Worm (Caenorhabditis elegans): ENCODE measurements around the gene grl-28.
A peak's percentile ranks its signal among the peaks of the same experiment; 100 is the strongest.
"Not testable (repeated sequence)": the region's sequence is repeated elsewhere in the genome, so short reads cannot be mapped to it uniquely, and the experiment has no call there.

grl-28 gene

ce11 chrV:3575759-3576158, 24.1 kb upstream of the grl-28 start, which contains the start of gene grl-27:
Gene grl-27, minus strand, starts transcription at chrV:3575859.
- TF ChIP-seq nhr-90 (tag; optimal IDR thresholded peaks at IDR 0.05), result no peak
- no peak for TF ChIP-seq nhr-179 (tag; optimal IDR thresholded peaks at IDR 0.05)
- TF ChIP-seq lir-1 (GFP tag; conservative IDR thresholded peaks at IDR 0.05), result no peak
- no peak for TF ChIP-seq Y56A3A.18 (GFP tag; IDR thresholded peaks at IDR 0.05)
- TF ChIP-seq F39B2.1 (GFP tag; IDR thresholded peaks at IDR 0.05), result no peak
- TF ChIP-seq repo-1 (tag; optimal IDR thresholded peaks at IDR 0.05), result no peak
- no peak for TF ChIP-seq madf-3 (GFP tag; IDR thresholded peaks at IDR 0.05)
- no peak for TF ChIP-seq athp-1 (tag; optimal IDR thresholded peaks at IDR 0.05)
- no peak for TF ChIP-seq somi-1 (GFP tag; optimal IDR thresholded peaks at IDR 0.05)
- TF ChIP-seq lin-26 (GFP tag; IDR thresholded peaks at IDR 0.05), result no peak
- TF ChIP-seq chd-7 (tag; optimal IDR thresholded peaks at IDR 0.05), result no peak
- no peak for TF ChIP-seq ceh-40 (GFP tag; IDR thresholded peaks at IDR 0.05)
- TF ChIP-seq ztf-3 (GFP tag; optimal IDR thresholded peaks at IDR 0.05), result no peak
- TF ChIP-seq mxl-1 (tag; optimal IDR thresholded peaks at IDR 0.05), result no peak
- no peak for TF ChIP-seq unc-130 (GFP tag; optimal IDR thresholded peaks at IDR 0.05)
- TF ChIP-seq Y95B8A.8 (GFP tag; IDR thresholded peaks at IDR 0.05), result no peak
- TF ChIP-seq Y53G8AR.9 (GFP tag; conservative IDR thresholded peaks at IDR 0.05), result no peak
- TF ChIP-seq ekl-4 (GFP tag; IDR thresholded peaks at IDR 0.05), result no peak
- TF ChIP-seq dox-1 (GFP tag; IDR thresholded peaks at IDR 0.05), result no peak
- TF ChIP-seq nfya-1 (tag; optimal IDR thresholded peaks at IDR 0.05; ENCODE audit: borderline replicate concordance, insufficient read depth), result no peak

DNA sequence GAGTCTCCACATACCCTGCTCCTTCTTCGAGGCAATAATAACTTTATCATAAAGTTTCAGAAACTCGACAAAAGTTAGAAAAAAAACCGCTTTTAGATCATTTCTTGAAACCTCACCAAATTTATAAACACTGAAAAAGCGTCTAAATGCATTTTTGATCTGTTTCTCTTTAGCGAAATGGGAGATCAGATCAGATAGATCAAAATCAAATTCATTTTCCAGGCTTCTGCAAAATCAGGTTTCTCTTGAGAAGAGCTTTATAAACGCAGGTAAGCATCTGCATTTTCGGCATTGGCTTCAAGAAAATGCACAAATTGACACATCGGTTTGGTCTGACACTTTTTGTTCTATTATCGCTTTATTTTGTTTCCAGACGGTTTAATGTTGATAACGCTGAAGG, 20.7 kb upstream of the grl-28 start, which contains the start of gene F40C5.1:
Gene F40C5.1 (plus strand): TSS at position 301 of the 400 bp plus-strand sequence.
- TF ChIP-seq lin-26, ztf-25, ekl-4 (GFP tag; IDR thresholded peaks at IDR 0.05): not testable (repeated sequence)

DNA sequence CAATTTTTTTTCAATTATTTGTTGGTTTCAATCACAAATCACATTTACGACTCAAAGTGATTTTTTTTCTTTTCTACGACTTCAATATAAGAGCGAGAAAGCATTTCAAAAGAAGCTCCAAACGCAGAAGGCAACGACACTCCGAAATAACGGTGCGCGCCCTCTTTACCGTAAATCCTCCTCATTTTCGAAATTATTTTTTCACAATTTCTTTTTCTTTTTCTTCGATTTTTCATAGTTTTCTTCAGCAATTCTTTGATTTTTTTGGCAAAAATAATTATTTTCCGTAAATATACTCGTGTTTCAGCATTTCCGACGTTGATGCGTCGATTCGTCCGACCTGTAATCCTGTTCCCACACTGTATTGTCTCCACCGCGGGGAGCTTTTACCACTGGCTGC, 19.0 kb upstream of the grl-28 start, which contains the start of gene F40C5.2:
Gene F40C5.2 (plus strand): TSS at position 301 of the 400 bp plus-strand sequence.
- not testable (repeated sequence) for TF ChIP-seq Y67H2A.10 (GFP tag; conservative IDR thresholded peaks at IDR 0.05); cebp-2 (GFP tag; IDR thresholded peaks at IDR 0.05); aptf-2 (GFP tag; conservative IDR thresholded peaks at IDR 0.05)

DNA sequence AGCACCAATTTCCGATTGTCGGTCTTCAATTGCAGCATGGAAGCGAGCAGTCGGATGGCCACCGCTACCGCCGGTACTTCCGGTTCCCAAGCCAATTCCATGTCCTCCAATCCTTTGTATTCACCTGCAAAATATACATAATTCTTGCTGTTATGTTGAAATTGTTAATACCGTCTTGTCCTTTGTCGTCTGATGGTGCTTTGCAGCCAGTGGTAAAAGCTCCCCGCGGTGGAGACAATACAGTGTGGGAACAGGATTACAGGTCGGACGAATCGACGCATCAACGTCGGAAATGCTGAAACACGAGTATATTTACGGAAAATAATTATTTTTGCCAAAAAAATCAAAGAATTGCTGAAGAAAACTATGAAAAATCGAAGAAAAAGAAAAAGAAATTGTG, 12.7 kb upstream of the grl-28 start, which contains the start of gene T24A6.17:
Gene T24A6.17 (minus strand): TSS at position 101 of the 400 bp plus-strand sequence.
- TF ChIP-seq tbp1 (GFP tag; optimal IDR thresholded peaks at IDR 0.05); chd-7 (tag; optimal IDR thresholded peaks at IDR 0.05); lsy-27 (tag; optimal IDR thresholded peaks at IDR 0.05; ENCODE audit: borderline replicate concordance, insufficient read depth): not testable (repeated sequence)

DNA sequence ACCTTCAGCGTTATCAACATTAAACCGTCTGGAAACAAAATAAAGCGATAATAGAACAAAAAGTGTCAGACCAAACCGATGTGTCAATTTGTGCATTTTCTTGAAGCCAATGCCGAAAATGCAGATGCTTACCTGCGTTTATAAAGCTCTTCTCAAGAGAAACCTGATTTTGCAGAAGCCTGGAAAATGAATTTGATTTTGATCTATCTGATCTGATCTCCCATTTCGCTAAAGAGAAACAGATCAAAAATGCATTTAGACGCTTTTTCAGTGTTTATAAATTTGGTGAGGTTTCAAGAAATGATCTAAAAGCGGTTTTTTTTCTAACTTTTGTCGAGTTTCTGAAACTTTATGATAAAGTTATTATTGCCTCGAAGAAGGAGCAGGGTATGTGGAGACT, 11.2 kb upstream of the grl-28 start, which contains the start of gene T24A6.16:
Gene T24A6.16 (minus strand): TSS at position 101 of the 400 bp plus-strand sequence.
- not testable (repeated sequence) for TF ChIP-seq C06A6.2 (GFP tag; conservative IDR thresholded peaks at IDR 0.05); F52B5.7 (tag; optimal IDR thresholded peaks at IDR 0.05); Y53F4B.3 (GFP tag; IDR thresholded peaks at IDR 0.05)

DNA sequence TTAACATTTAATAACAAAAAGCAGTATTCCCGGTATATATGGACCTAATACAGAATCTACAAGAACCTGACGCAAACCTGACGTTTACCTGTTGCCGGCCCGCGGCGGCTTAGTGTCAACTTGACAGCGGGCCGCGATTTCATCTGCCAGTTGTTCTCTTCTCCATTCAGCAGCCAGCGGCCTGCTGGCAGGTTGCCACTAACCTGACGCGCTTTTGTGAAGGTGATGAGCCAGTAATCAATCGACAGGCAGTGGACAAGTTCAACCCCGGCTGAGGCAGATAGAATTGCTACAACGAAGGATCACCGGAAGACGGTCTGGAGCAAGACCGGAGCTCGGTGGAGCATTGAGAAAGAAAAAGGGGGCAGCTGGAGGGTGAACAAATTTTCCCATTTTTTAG, 8.0 kb upstream of the grl-28 start:
- TF ChIP-seq hsf-1 (GFP tag; IDR thresholded peaks at IDR 0.05), result peak; percentile 52; the same call in 1 of the 2 replicates

Measured in whole organism, young adult.